Worm (Caenorhabditis elegans) whole organism, young adult: ENCODE measurements around the gene svop-1.

Experiments used
- F10E7.11 ChIP-seq: sonication (generic microtip); optimal IDR thresholded peaks from 2 replicates; lab custom pipeline; 2017; ENCODE audit warnings: mild to moderate bottlenecking, missing genetic modification characterization, moderate library complexity, missing compliant biosample characterization
- K12H6.12 ChIP-seq: fragments of 200-800 bp; sonication (Bioruptor generic); optimal IDR thresholded peaks from 2 replicates; lab custom pipeline; 2018; ENCODE audit warnings: mild to moderate bottlenecking, missing genetic modification characterization, missing compliant biosample characterization
- attf-6 ChIP-seq: fragments of 200-800 bp; sonication (Bioruptor generic); IDR thresholded peaks from 2 replicates; pipeline ENCODE4 v1.3.6; 2022; ENCODE audit warnings: missing genetic modification reagents, missing genetic modification characterization, missing compliant biosample characterization
- ceh-100 ChIP-seq: fragments of 200-800 bp; sonication (Bioruptor generic); IDR thresholded peaks from 2 replicates; pipeline ENCODE4 v1.3.6; 2022; ENCODE audit warnings: missing genetic modification reagents, missing genetic modification characterization, missing compliant biosample characterization
- nhr-90 ChIP-seq: sonication (generic microtip); optimal IDR thresholded peaks from 2 replicates; lab custom pipeline; 2016; ENCODE audit warnings: missing genotype, mild to moderate bottlenecking, missing genetic modification characterization, missing compliant biosample characterization
- snpc-4 ChIP-seq, 5 experiments: fragments of 150-350 bp in 1 of 5; sonication (generic microtip) in 4 of 5; optimal IDR thresholded peaks; 2 replicates each; lab custom pipeline; 2014 to 2018; ENCODE audit warnings: missing genetic modification characterization in 5 of 5, missing biosample characterization in 3 of 5, antibody characterized with exemption in 2 of 5, mild to moderate bottlenecking in 2 of 5, missing compliant biosample characterization in 2 of 5, missing genotype in 2 of 5, moderate library complexity in 2 of 5, missing genetic modification reagents in 1 of 5

- no peak for TF ChIP-seq attf-6 (GFP tag; lab: Robert Waterston, UW)
- TF ChIP-seq nhr-90, result no peak
- no peak for TF ChIP-seq K12H6.12 (tag; lab: Kevin White, UChicago)
- TF ChIP-seq F10E7.11 (tag; lab: Kevin White, UChicago), result no peak
- TF ChIP-seq snpc-4 (GFP tag; optimal IDR thresholded peaks at IDR 0.05; lab: Kevin White, UChicago), result no peak
- TF ChIP-seq snpc-4 (tag; optimal IDR thresholded peaks at IDR 0.05; lab: Kevin White, UChicago), result no peak
- TF ChIP-seq ceh-100 (GFP tag; lab: Robert Waterston, UW), result no peak
Measured at ce11 chrIII:8858482-8858881, 26.8 kb downstream of the svop-1 start.
